Worm (Caenorhabditis elegans) whole organism, mixed stage, embryonic: ENCODE measurements around the gene clec-225.

Experiments used
- bed-3 ChIP-seq: fragments of 200-800 bp; sonication (Bioruptor generic); optimal IDR thresholded peaks from 3 replicates; lab custom pipeline; 2018; ENCODE audit warnings: mild to moderate bottlenecking, missing genetic modification characterization, moderate library complexity, missing compliant biosample characterization
- ceh-43 ChIP-seq: fragments of 200-800 bp; sonication (Bioruptor generic); optimal IDR thresholded peaks from 2 replicates; lab custom pipeline; 2018; ENCODE audit warnings: mild to moderate bottlenecking, missing genetic modification characterization, moderate library complexity, missing compliant biosample characterization
- ces-1 ChIP-seq: fragments of 150-350 bp; optimal IDR thresholded peaks from 2 replicates; lab custom pipeline; 2014; ENCODE audit warnings: missing biosample characterization, missing genetic modification reagents, missing genetic modification characterization
- lsy-2 ChIP-seq: fragments of 150-350 bp; optimal IDR thresholded peaks from 2 replicates; lab custom pipeline; 2014; ENCODE audit warnings: missing biosample characterization, missing genetic modification characterization
- nhr-237 ChIP-seq: fragments of 150-350 bp; optimal IDR thresholded peaks from 2 replicates; lab custom pipeline; 2014; ENCODE audit warnings: missing biosample characterization, missing genetic modification characterization
- nhr-28 ChIP-seq: fragments of 150-350 bp; optimal IDR thresholded peaks from 2 replicates; lab custom pipeline; 2014; ENCODE audit warnings: missing biosample characterization, missing genetic modification characterization
- pha-4 ChIP-seq: fragments of 150-350 bp; optimal IDR thresholded peaks from 2 replicates; lab custom pipeline; 2018; ENCODE audit warnings: missing biosample characterization, missing genetic modification reagents, missing genetic modification characterization
- unc-39 ChIP-seq: fragments of 150-350 bp; optimal IDR thresholded peaks from 2 replicates; lab custom pipeline; 2014; ENCODE audit warnings: missing biosample characterization, missing genetic modification characterization

ce11 chrV:13131487-13131886, 3.2 kb downstream of the clec-225 start:
- TF ChIP-seq ceh-43 (GFP tag; lab: Kevin White, UChicago), result no peak
- TF ChIP-seq ces-1 (GFP tag; lab: Kevin White, UChicago), result no peak
- TF ChIP-seq nhr-28, result no peak
- TF ChIP-seq bed-3, result no peak
- no peak for TF ChIP-seq unc-39 (tag; lab: Kevin White, UChicago)
- no peak for TF ChIP-seq lsy-2
- TF ChIP-seq pha-4 (tag; lab: Kevin White, UChicago), result no peak
- no peak for TF ChIP-seq nhr-237 (tag; lab: Kevin White, UChicago)
